Worm (Caenorhabditis elegans) whole organism, L3 larva: ENCODE measurements around the gene cyp-29A4.

Experiments used
- R02D3.7 ChIP-seq: fragments of 150-350 bp; optimal IDR thresholded peaks from 2 replicates; lab custom pipeline; 2014; ENCODE audit warnings: missing biosample characterization, missing genetic modification characterization
- ama-1 ChIP-seq: fragments of 150-350 bp; optimal IDR thresholded peaks from 2 replicates; lab custom pipeline; 2018
- elt-1 ChIP-seq: fragments of 150-350 bp; optimal IDR thresholded peaks from 2 replicates; lab custom pipeline; 2014; ENCODE audit warnings: missing biosample characterization, missing genetic modification characterization
- lin-15B ChIP-seq: fragments of 150-350 bp; optimal IDR thresholded peaks from 2 replicates; lab custom pipeline; 2014; ENCODE audit warnings: missing biosample characterization, missing genetic modification characterization
- lin-39 ChIP-seq: fragments of 150-350 bp; optimal IDR thresholded peaks from 2 replicates; lab custom pipeline; 2018; ENCODE audit warnings: missing biosample characterization, missing genetic modification reagents, missing genetic modification characterization
- nhr-11 ChIP-seq: fragments of 150-350 bp; optimal IDR thresholded peaks from 2 replicates; lab custom pipeline; 2014; ENCODE audit warnings: missing biosample characterization, missing genetic modification characterization
- nhr-25 ChIP-seq: sonication (generic microtip); optimal IDR thresholded peaks from 2 replicates; lab custom pipeline; 2017; ENCODE audit warnings: missing biosample characterization, missing genetic modification characterization
- nhr-77 ChIP-seq: fragments of 150-350 bp; optimal IDR thresholded peaks from 2 replicates; lab custom pipeline; 2014; ENCODE audit warnings: missing biosample characterization, missing genetic modification characterization
- pqm-1 ChIP-seq: fragments of 150-350 bp; optimal IDR thresholded peaks from 2 replicates; lab custom pipeline; 2017; ENCODE audit warnings: missing biosample characterization, missing genetic modification characterization, inconsistent platforms
- unc-39 ChIP-seq: sonication (generic microtip); optimal IDR thresholded peaks from 4 replicates; lab custom pipeline; 2017; ENCODE audit warnings: missing biosample characterization, missing genetic modification characterization
- unc-62 ChIP-seq: fragments of 150-350 bp; sonication (generic microtip); optimal IDR thresholded peaks from 4 replicates; lab custom pipeline; 2014; ENCODE audit warnings: missing biosample characterization, missing genetic modification reagents, missing genetic modification characterization
- ztf-11 ChIP-seq: fragments of 150-350 bp; optimal IDR thresholded peaks from 2 replicates; lab custom pipeline; 2014; ENCODE audit warnings: missing biosample characterization, missing genetic modification characterization
- ztf-4 ChIP-seq: fragments of 150-350 bp; optimal IDR thresholded peaks from 2 replicates; lab custom pipeline; 2014; ENCODE audit warnings: missing biosample characterization, missing genetic modification characterization

ce11 chrV:9608256-9608655 lies 46.3 kb upstream of the cyp-29A4 start, which contains the start of gene dop-2:
- no peak for TF ChIP-seq nhr-11
- TF ChIP-seq ztf-11 (tag; lab: Kevin White, UChicago): no peak
- TF ChIP-seq lin-39 (tag; lab: Kevin White, UChicago): no peak
- TF ChIP-seq unc-39 (tag; lab: Kevin White, UChicago): no peak
- no peak for TF ChIP-seq R02D3.7
- no peak for TF ChIP-seq elt-1 (tag; lab: Kevin White, UChicago)
- no peak for TF ChIP-seq lin-15B (tag; lab: Kevin White, UChicago)
- no peak for TF ChIP-seq nhr-25 (tag; lab: Kevin White, UChicago)
- no peak for TF ChIP-seq ztf-4
- TF ChIP-seq unc-62: no peak
- TF ChIP-seq nhr-77 (tag; lab: Kevin White, UChicago): no peak
- no peak for TF ChIP-seq pqm-1
- TF ChIP-seq ama-1 (lab: Kevin White, UChicago): no peak
